Worm (Caenorhabditis elegans): ENCODE measurements around the gene Y43F8C.11.

- no peak for TF ChIP-seq nhr-11 (tag; optimal IDR thresholded peaks at IDR 0.05)
- no peak for TF ChIP-seq dve-1 (tag; optimal IDR thresholded peaks at IDR 0.05)
- no peak for TF ChIP-seq pqm-1 (tag; optimal IDR thresholded peaks at IDR 0.05)
- TF ChIP-seq madf-2 (tag; optimal IDR thresholded peaks at IDR 0.05): no peak
- no peak for TF ChIP-seq tbx-7 (tag; optimal IDR thresholded peaks at IDR 0.05)
- TF ChIP-seq ceh-14 (tag; optimal IDR thresholded peaks at IDR 0.05): no peak
- TF ChIP-seq tbx-2 (tag; optimal IDR thresholded peaks at IDR 0.05): no peak
- TF ChIP-seq ceh-9 (tag; optimal IDR thresholded peaks at IDR 0.05): no peak
- TF ChIP-seq pros-1 (tag; optimal IDR thresholded peaks at IDR 0.05): no peak
- no peak for TF ChIP-seq ceh-18 (tag; optimal IDR thresholded peaks at IDR 0.05)
- no peak for TF ChIP-seq ama-1 (optimal IDR thresholded peaks at IDR 0.05)
- no peak for TF ChIP-seq sox-2 (GFP tag; IDR thresholded peaks at IDR 0.05)
These were observed 38.8 kb downstream of the Y43F8C.11 start, which contains the start of gene srv-3 for ce11 chrV:19708849-19709248.

All from whole organism, late embryonic.